Fruit fly (Drosophila melanogaster) whole organism, wandering third instar larva: ENCODE results near the gene Alp10.

Source experiments
- Abd-B ChIP-seq: fragments of >200 bp; optimal IDR thresholded peaks from 2 replicates; lab custom pipeline; 2017; ENCODE audit warnings: missing biosample characterization, missing genetic modification characterization
- CG32264 ChIP-seq: fragments of 200-800 bp; sonication (Bioruptor generic); optimal IDR thresholded peaks from 2 replicates; lab custom pipeline; 2016; ENCODE audit warnings: missing biosample characterization, missing genetic modification characterization
- CG9705 ChIP-seq: fragments of 200-800 bp; sonication (Bioruptor generic); optimal IDR thresholded peaks from 2 replicates; lab custom pipeline; 2018; ENCODE audit warnings: missing biosample characterization, mild to moderate bottlenecking, missing genetic modification characterization
- Dfd ChIP-seq: fragments of >200 bp; optimal IDR thresholded peaks from 2 replicates; lab custom pipeline; 2017; ENCODE audit warnings: missing biosample characterization, missing genetic modification characterization
- Dif ChIP-seq: fragments of 200-275, 200-300 bp; sonication (Bioruptor generic); optimal IDR thresholded peaks from 2 replicates; lab custom pipeline; 2018; ENCODE audit warnings: missing biosample characterization, missing genetic modification characterization; ENCODE audit not compliant: partially characterized antibody
- GATAd ChIP-seq: sonication (Bioruptor generic); optimal IDR thresholded peaks from 2 replicates; lab custom pipeline; 2016; ENCODE audit warnings: missing biosample characterization, missing genetic modification characterization
- HLH106 ChIP-seq: fragments of 200-800 bp; optimal IDR thresholded peaks from 3 replicates; lab custom pipeline; 2019; ENCODE audit warnings: missing biosample characterization, mild to moderate bottlenecking, missing genetic modification characterization, moderate library complexity
- Hnf4 ChIP-seq: fragments of 200-800 bp; sonication (Bioruptor generic); optimal IDR thresholded peaks from 2 replicates; lab custom pipeline; 2016; ENCODE audit warnings: missing biosample characterization, mild to moderate bottlenecking, missing genetic modification characterization
- Hr78 ChIP-seq: fragments of >200 bp; optimal IDR thresholded peaks from 2 replicates; lab custom pipeline; 2017; ENCODE audit warnings: missing biosample characterization, missing genetic modification characterization
- Hr83 ChIP-seq: fragments of 200-300 bp; sonication (Bioruptor generic); optimal IDR thresholded peaks from 2 replicates; lab custom pipeline; 2016; ENCODE audit warnings: missing biosample characterization, mild to moderate bottlenecking, missing genetic modification characterization, moderate library complexity; ENCODE audit not compliant: poor library complexity, severe bottlenecking
- Jra ChIP-seq: sonication (Bioruptor generic); optimal IDR thresholded peaks from 2 replicates; lab custom pipeline; 2016; ENCODE audit warnings: missing biosample characterization, missing genetic modification characterization
- Mio ChIP-seq: sonication (Bioruptor generic); optimal IDR thresholded peaks from 2 replicates; lab custom pipeline; 2016; ENCODE audit warnings: missing biosample characterization, missing genetic modification characterization
- Myc ChIP-seq: fragments of >200 bp; optimal IDR thresholded peaks from 2 replicates; lab custom pipeline; 2017
- N ChIP-seq: fragments of >200 bp; optimal IDR thresholded peaks from 2 replicates; lab custom pipeline; 2018; ENCODE audit warnings: missing biosample characterization, missing external identifiers, missing genetic modification characterization
- OdsH ChIP-seq: fragments of 200-800 bp; sonication (Bioruptor generic); optimal IDR thresholded peaks from 2 replicates; lab custom pipeline; 2016; ENCODE audit warnings: missing biosample characterization, mild to moderate bottlenecking, missing genetic modification characterization
- Rel ChIP-seq, 2 experiments: fragments of 200-800 bp; sonication (Bioruptor generic) in 1 of 2; optimal IDR thresholded peaks; 2 replicates in 1 of 2; 3 replicates in 1 of 2; lab custom pipeline; 2016 to 2019; ENCODE audit warnings: mild to moderate bottlenecking in 2 of 2, missing biosample characterization in 2 of 2, missing genetic modification characterization in 2 of 2, moderate library complexity in 1 of 2
- Sp1 ChIP-seq: fragments of 200-800 bp; sonication (Bioruptor generic); optimal IDR thresholded peaks from 3 replicates; lab custom pipeline; 2019; ENCODE audit warnings: missing biosample characterization, mild to moderate bottlenecking, missing genetic modification characterization, moderate library complexity
- Vsx2 ChIP-seq: fragments of 200-300, 225-300 bp; sonication (Bioruptor generic); optimal IDR thresholded peaks from 2 replicates; lab custom pipeline; 2018; ENCODE audit warnings: missing biosample characterization, missing genetic modification characterization; ENCODE audit not compliant: partially characterized antibody
- br ChIP-seq: fragments of 200-800 bp; sonication (Bioruptor generic); optimal IDR thresholded peaks from 2 replicates; lab custom pipeline; 2016; ENCODE audit warnings: missing biosample characterization, missing genetic modification characterization
- brk ChIP-seq: fragments of 200-800 bp; sonication (Bioruptor generic); optimal IDR thresholded peaks from 2 replicates; lab custom pipeline; 2016; ENCODE audit warnings: missing biosample characterization, mild to moderate bottlenecking, missing genetic modification characterization
- dl ChIP-seq, 2 experiments: fragments of 175-275, 200-275 bp in 1 of 2; fragments of 200-275 bp in 1 of 2; sonication (Bioruptor generic); optimal IDR thresholded peaks; lab custom pipeline; 2018; ENCODE audit warnings: mild to moderate bottlenecking in 2 of 2, missing biosample characterization in 2 of 2, missing genetic modification characterization in 2 of 2, moderate library complexity in 2 of 2; ENCODE audit not compliant: partially characterized antibody in 2 of 2, insufficient read depth in 1 of 2
- dmrt93B ChIP-seq: fragments of 200-800 bp; sonication (Bioruptor generic); optimal IDR thresholded peaks from 2 replicates; lab custom pipeline; 2018; ENCODE audit warnings: missing biosample characterization, mild to moderate bottlenecking, missing genetic modification characterization
- ey ChIP-seq: fragments of 200-800 bp; sonication (Bioruptor generic); optimal IDR thresholded peaks from 2 replicates; lab custom pipeline; 2016; ENCODE audit warnings: missing biosample characterization, missing genetic modification characterization
- foxo ChIP-seq, 2 experiments: fragments of 200-800 bp; sonication (Bioruptor generic); optimal IDR thresholded peaks; 2 replicates in 1 of 2; 3 replicates in 1 of 2; lab custom pipeline; 2016 to 2017; ENCODE audit warnings: missing biosample characterization in 2 of 2, missing genetic modification characterization in 2 of 2
- fru ChIP-seq: fragments of 200-800 bp; sonication (Bioruptor generic); optimal IDR thresholded peaks from 3 replicates; lab custom pipeline; 2016; ENCODE audit warnings: missing biosample characterization, mild to moderate bottlenecking, missing genetic modification characterization
- h ChIP-seq: fragments of 200-800 bp; sonication (Bioruptor generic); optimal IDR thresholded peaks from 3 replicates; lab custom pipeline; 2016; ENCODE audit warnings: missing biosample characterization, mild to moderate bottlenecking, missing genetic modification characterization
- jim ChIP-seq: fragments of 175-275, 200-325 bp; sonication (Bioruptor generic); optimal IDR thresholded peaks from 2 replicates; lab custom pipeline; 2016; ENCODE audit warnings: missing biosample characterization, mild to moderate bottlenecking, missing genetic modification characterization
- lola ChIP-seq: fragments of >200 bp; optimal IDR thresholded peaks from 2 replicates; lab custom pipeline; 2017; ENCODE audit warnings: missing biosample characterization, missing genetic modification characterization
- pan ChIP-seq: fragments of >200 bp; optimal IDR thresholded peaks from 2 replicates; lab custom pipeline; 2017
- psq ChIP-seq: fragments of 200-800 bp; sonication (Bioruptor generic); optimal IDR thresholded peaks from 3 replicates; lab custom pipeline; 2017; ENCODE audit warnings: missing biosample characterization, mild to moderate bottlenecking, missing genetic modification characterization, moderate library complexity
- rgr ChIP-seq: fragments of 200-800 bp; sonication (Bioruptor generic); optimal IDR thresholded peaks from 3 replicates; lab custom pipeline; 2016; ENCODE audit warnings: missing biosample characterization, mild to moderate bottlenecking, missing genetic modification characterization
- sage ChIP-seq: fragments of 200-800 bp; sonication (Bioruptor generic); optimal IDR thresholded peaks from 2 replicates; lab custom pipeline; 2016; ENCODE audit warnings: missing biosample characterization, mild to moderate bottlenecking, missing genetic modification characterization
- sv ChIP-seq: fragments of 200-800 bp; sonication (Bioruptor generic); optimal IDR thresholded peaks from 3 replicates; lab custom pipeline; 2016; ENCODE audit warnings: missing biosample characterization, missing genetic modification characterization
- tai ChIP-seq: sonication (Bioruptor generic); optimal IDR thresholded peaks from 2 replicates; lab custom pipeline; 2016; ENCODE audit warnings: missing biosample characterization, missing genetic modification characterization
- woc ChIP-seq: sonication (Bioruptor generic); optimal IDR thresholded peaks from 2 replicates; lab custom pipeline; 2016; ENCODE audit warnings: missing biosample characterization, mild to moderate bottlenecking, missing genetic modification characterization

Gene Alp10

dm6 chr3L:5633247-5634187, 38.4 kb upstream of the Alp10 start (continued):
- TF ChIP-seq sv (GFP tag; lab: Kevin White, UChicago): no peak
- peak; percentile 91 for TF ChIP-seq fru (GFP tag; lab: Kevin White, UChicago)
- TF ChIP-seq brk: peak; percentile 17
- TF ChIP-seq Hr83: peak; percentile 38
- no peak for TF ChIP-seq dl (GFP tag; optimal IDR thresholded peaks at IDR 0.05; lab: Kevin White, UChicago; ENCODE audit: insufficient read depth in 1 of 2, partially characterized antibody in 2 of 2)
- TF ChIP-seq rgr (GFP tag; lab: Kevin White, UChicago): peak; percentile 72
- peak; percentile 84 for TF ChIP-seq woc (GFP tag; lab: Kevin White, UChicago)
- TF ChIP-seq tai (GFP tag; lab: Kevin White, UChicago): peak; percentile 63
- TF ChIP-seq Hr78 (GFP tag; lab: Kevin White, UChicago): no peak
- peak; percentile 58 for TF ChIP-seq CG9705 (GFP tag; lab: Kevin White, UChicago)

- TF ChIP-seq CG32264: no peak
- no peak for TF ChIP-seq rgr (GFP tag; lab: Kevin White, UChicago)
- no peak for TF ChIP-seq Hr83
- no peak for TF ChIP-seq Dfd (GFP tag; lab: Kevin White, UChicago)
- TF ChIP-seq HLH106 (tag; lab: Kevin White, UChicago): no peak
- no peak for TF ChIP-seq OdsH (GFP tag; lab: Kevin White, UChicago)
- TF ChIP-seq GATAd (GFP tag; lab: Kevin White, UChicago): no peak
- no peak for TF ChIP-seq tai (GFP tag; lab: Kevin White, UChicago)
Observed at dm6 chr3L:5631917-5632316, 36.8 kb upstream of the Alp10 start.

dm6 chr3L:5630608-5631080, 35.6 kb upstream of the Alp10 start, which contains the start of gene Blimp-1:
Blimp-1 (plus strand) TSS chr3L:5630983.
- TF ChIP-seq N (no peak), Mio (GFP tag; lab: Kevin White, UChicago) (no peak), jim (GFP tag; lab: Kevin White, UChicago) (no peak), tai (GFP tag; lab: Kevin White, UChicago) (no peak), sage (GFP tag; lab: Kevin White, UChicago) (no peak), sv (GFP tag; lab: Kevin White, UChicago) (no peak), OdsH (GFP tag; lab: Kevin White, UChicago) (no peak), Hnf4 (GFP tag; lab: Kevin White, UChicago) (no peak), pan (lab: Kevin White, UChicago) (no peak), Abd-B (GFP tag; lab: Kevin White, UChicago) (no peak), CG32264 (no peak), psq (peak; percentile 27), GATAd (GFP tag; lab: Kevin White, UChicago) (no peak), Sp1 (GFP tag; lab: Kevin White, UChicago) (no peak), Hr83 (peak; percentile 3), CG9705 (GFP tag; lab: Kevin White, UChicago) (no peak), fru (GFP tag; lab: Kevin White, UChicago) (no peak), lola (no peak), dmrt93B (GFP tag; lab: Kevin White, UChicago) (no peak), Dfd (GFP tag; lab: Kevin White, UChicago) (no peak), dl (GFP tag; optimal IDR thresholded peaks at IDR 0.05; lab: Kevin White, UChicago; ENCODE audit: insufficient read depth in 1 of 2, partially characterized antibody in 2 of 2) (peak in 1 of 2 experiments; percentile 75), foxo (GFP tag; optimal IDR thresholded peaks at IDR 0.05; lab: Kevin White, UChicago) (no peak), Vsx2 (peak; percentile 81), Dif (GFP tag; lab: Kevin White, UChicago) (peak; percentile 91), HLH106 (tag; lab: Kevin White, UChicago) (no peak), ey (GFP tag; lab: Kevin White, UChicago) (no peak), Hr78 (GFP tag; lab: Kevin White, UChicago) (no peak)

dm6 chr3L:5630176-5630583, 35.1 kb upstream of the Alp10 start:
- no peak for TF ChIP-seq Rel (GFP tag; optimal IDR thresholded peaks at IDR 0.05; lab: Kevin White, UChicago)
- TF ChIP-seq Rel (tag; optimal IDR thresholded peaks at IDR 0.05; lab: Kevin White, UChicago): no peak
- no peak for TF ChIP-seq CG9705 (GFP tag; lab: Kevin White, UChicago)
- peak; percentile 66 for TF ChIP-seq fru (GFP tag; lab: Kevin White, UChicago)
- TF ChIP-seq GATAd (GFP tag; lab: Kevin White, UChicago): no peak
- TF ChIP-seq Hr83: no peak
- TF ChIP-seq Sp1 (GFP tag; lab: Kevin White, UChicago): peak; percentile 55
- no peak for TF ChIP-seq Jra
- no peak for TF ChIP-seq Myc (lab: Kevin White, UChicago)
- peak; percentile 13 for TF ChIP-seq Dfd (GFP tag; lab: Kevin White, UChicago)
- TF ChIP-seq OdsH (GFP tag; lab: Kevin White, UChicago): peak; percentile 4
- TF ChIP-seq Dif (GFP tag; lab: Kevin White, UChicago): no peak
- no peak for TF ChIP-seq tai (GFP tag; lab: Kevin White, UChicago)
- peak; percentile 8 for TF ChIP-seq rgr (GFP tag; lab: Kevin White, UChicago)
- no peak for TF ChIP-seq Hr78 (GFP tag; lab: Kevin White, UChicago)
- peak; percentile 53 for TF ChIP-seq woc (GFP tag; lab: Kevin White, UChicago)
- peak; percentile 67 for TF ChIP-seq HLH106 (tag; lab: Kevin White, UChicago)
- TF ChIP-seq ey (GFP tag; lab: Kevin White, UChicago): peak; percentile 35
- TF ChIP-seq CG32264: no peak
- no peak for TF ChIP-seq dmrt93B (GFP tag; lab: Kevin White, UChicago)
- TF ChIP-seq sage (GFP tag; lab: Kevin White, UChicago): no peak
- peak; percentile 67 for TF ChIP-seq h (GFP tag; lab: Kevin White, UChicago)
- no peak for TF ChIP-seq jim (GFP tag; lab: Kevin White, UChicago)
- TF ChIP-seq brk: no peak
- no peak for TF ChIP-seq sv (GFP tag; lab: Kevin White, UChicago)
- no peak for TF ChIP-seq lola
- TF ChIP-seq foxo (GFP tag; optimal IDR thresholded peaks at IDR 0.05; lab: Kevin White, UChicago): peak in 1 of 2 experiments; percentile 71
- TF ChIP-seq br (GFP tag; lab: Kevin White, UChicago): peak; percentile 35
- no peak for TF ChIP-seq Abd-B (GFP tag; lab: Kevin White, UChicago)
- no peak for TF ChIP-seq pan (lab: Kevin White, UChicago)
